Fruit fly (Drosophila melanogaster): Measurements from ENCODE around the gene asl.

DNA sequence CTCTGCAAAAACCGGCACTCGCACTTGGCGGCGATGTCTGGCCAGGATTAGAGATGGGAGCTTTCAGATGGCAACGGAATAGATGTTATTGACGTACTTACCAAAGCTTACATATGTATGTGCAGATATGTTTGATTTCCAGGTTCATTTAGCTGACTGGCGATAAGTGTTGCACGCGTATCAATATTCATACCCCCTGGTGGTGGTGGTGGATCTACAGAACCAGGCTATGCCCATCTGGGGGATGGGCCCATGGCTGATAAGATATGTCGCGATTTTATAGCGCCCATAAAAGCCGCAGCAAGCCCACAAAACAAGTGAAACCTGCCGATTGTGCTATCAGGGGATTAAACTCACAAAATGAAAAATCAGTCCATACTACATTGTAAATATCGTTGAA lies 34.6 kb downstream of the asl start:
- TF ChIP-seq Blimp-1 (GFP tag; optimal IDR thresholded peaks at IDR 0.05) (no peak), CG6792 (GFP tag; optimal IDR thresholded peaks at IDR 0.05) (no peak), esn (GFP tag; optimal IDR thresholded peaks at IDR 0.05) (no peak), CG6163 (GFP tag; IDR thresholded peaks at IDR 0.05) (no peak)
